Fruit fly (Drosophila melanogaster) whole organism, prepupa: Measurements from ENCODE around the gene CG31741.

Source experiments
- CG10631 ChIP-seq: fragments of 200-800 bp; sonication (Bioruptor generic); optimal IDR thresholded peaks from 2 replicates; lab custom pipeline; 2016; ENCODE audit warnings: missing biosample characterization, missing genetic modification characterization
- CG11762 ChIP-seq: fragments of 200-800 bp; sonication (Bioruptor generic); optimal IDR thresholded peaks from 3 replicates; lab custom pipeline; 2016; ENCODE audit warnings: missing biosample characterization, missing genetic modification characterization; ENCODE audit not compliant: insufficient read depth
- CG11902 ChIP-seq: fragments of 200-800 bp; sonication (Bioruptor generic); optimal IDR thresholded peaks from 3 replicates; lab custom pipeline; 2016; ENCODE audit warnings: missing biosample characterization, missing genetic modification characterization
- CG1621 ChIP-seq: fragments of 200-800 bp; sonication (Bioruptor generic); optimal IDR thresholded peaks from 3 replicates; lab custom pipeline; 2018; ENCODE audit warnings: missing biosample characterization, mild to moderate bottlenecking, missing genetic modification characterization
- CG34406 ChIP-seq: fragments of 200-800 bp; sonication (Bioruptor generic); optimal IDR thresholded peaks from 3 replicates; lab custom pipeline; 2016; ENCODE audit warnings: missing biosample characterization, missing genetic modification characterization
- CG3919 ChIP-seq: fragments of 200-800 bp; sonication (Bioruptor generic); optimal IDR thresholded peaks from 3 replicates; lab custom pipeline; 2016; ENCODE audit warnings: missing biosample characterization, missing genetic modification characterization
- CG4318 ChIP-seq: fragments of 200-800 bp; sonication (Bioruptor generic); optimal IDR thresholded peaks from 3 replicates; lab custom pipeline; 2017; ENCODE audit warnings: missing biosample characterization, mild to moderate bottlenecking, missing genetic modification characterization
- CG6854 ChIP-seq: fragments of 200-800 bp; sonication (Bioruptor generic); optimal IDR thresholded peaks from 2 replicates; lab custom pipeline; 2017; ENCODE audit warnings: missing biosample characterization, mild to moderate bottlenecking, missing genetic modification characterization
- CG7368 ChIP-seq: fragments of 200-800 bp; sonication (Bioruptor generic); optimal IDR thresholded peaks from 3 replicates; lab custom pipeline; 2016; ENCODE audit warnings: missing biosample characterization, missing genetic modification characterization
- CG8119 ChIP-seq: fragments of 200-800 bp; sonication (Bioruptor generic); IDR thresholded peaks from 3 replicates; pipeline ENCODE4 v1.3.6; 2022; ENCODE audit warnings: missing biosample characterization, missing genetic modification characterization
- CG8632 ChIP-seq: fragments of 200-800 bp; sonication (Bioruptor generic); optimal IDR thresholded peaks from 3 replicates; lab custom pipeline; 2016; ENCODE audit warnings: missing biosample characterization, missing genetic modification characterization
- CG9139 ChIP-seq: fragments of 200-800 bp; sonication (Bioruptor generic); optimal IDR thresholded peaks from 3 replicates; lab custom pipeline; 2017; ENCODE audit warnings: missing biosample characterization, mild to moderate bottlenecking, missing genetic modification characterization
- Eip75B ChIP-seq: fragments of 200-800 bp; sonication (Bioruptor generic); optimal IDR thresholded peaks from 3 replicates; lab custom pipeline; 2016; ENCODE audit warnings: missing biosample characterization, missing genetic modification characterization
- Eip78C ChIP-seq: fragments of 200-800 bp; sonication (Bioruptor generic); peaks from one replicate; lab custom pipeline; 2016; ENCODE audit warnings: missing biosample characterization, missing genetic modification characterization
- Eip93F ChIP-seq: fragments of 200-800 bp; sonication (Bioruptor generic); optimal IDR thresholded peaks from 2 replicates; lab custom pipeline; 2016; ENCODE audit warnings: missing biosample characterization, mild to moderate bottlenecking, missing genetic modification characterization
- Ets96B ChIP-seq: fragments of 200-800 bp; optimal IDR thresholded peaks from 2 replicates; lab custom pipeline; 2019; ENCODE audit warnings: missing biosample characterization, mild to moderate bottlenecking, missing genetic modification characterization, moderate library complexity
- Hr38 ChIP-seq: sonication (Bioruptor generic); optimal IDR thresholded peaks from 2 replicates; lab custom pipeline; 2016; ENCODE audit warnings: missing biosample characterization, missing genetic modification characterization
- Met ChIP-seq: fragments of 200-800 bp; sonication (Bioruptor generic); optimal IDR thresholded peaks from 3 replicates; lab custom pipeline; 2016; ENCODE audit warnings: missing biosample characterization, missing genetic modification characterization
- Smox ChIP-seq: fragments of 200-800 bp; sonication (Bioruptor generic); optimal IDR thresholded peaks from 3 replicates; lab custom pipeline; 2016; ENCODE audit warnings: missing biosample characterization, missing genetic modification characterization
- Sox102F ChIP-seq: fragments of 200-800 bp; sonication (Bioruptor generic); optimal IDR thresholded peaks from 2 replicates; lab custom pipeline; 2016; ENCODE audit warnings: missing biosample characterization, mild to moderate bottlenecking, missing genetic modification characterization
- Sox14 ChIP-seq: fragments of 200-800 bp; sonication (Bioruptor generic); optimal IDR thresholded peaks from 3 replicates; lab custom pipeline; 2016; ENCODE audit warnings: missing biosample characterization, missing genetic modification characterization
- achi ChIP-seq: fragments of 200-800 bp; sonication (Bioruptor generic); optimal IDR thresholded peaks from 3 replicates; lab custom pipeline; 2016; ENCODE audit warnings: missing biosample characterization, missing genetic modification characterization
- cyc ChIP-seq: fragments of 200-800 bp; sonication (Bioruptor generic); optimal IDR thresholded peaks from 3 replicates; lab custom pipeline; 2016; ENCODE audit warnings: missing biosample characterization, missing genetic modification characterization
- dsx ChIP-seq: fragments of 200-800 bp; optimal IDR thresholded peaks from 3 replicates; lab custom pipeline; 2019; ENCODE audit warnings: missing biosample characterization, mild to moderate bottlenecking, missing genetic modification characterization, moderate library complexity; ENCODE audit not compliant: poor library complexity, severe bottlenecking
- fd59A ChIP-seq: fragments of 200-800 bp; sonication (Bioruptor generic); optimal IDR thresholded peaks from 2 replicates; lab custom pipeline; 2017; ENCODE audit warnings: missing biosample characterization, mild to moderate bottlenecking, missing genetic modification characterization, missing genetic modification reagents
- fd85E ChIP-seq: fragments of 200-800 bp; sonication (Bioruptor generic); optimal IDR thresholded peaks from 3 replicates; lab custom pipeline; 2016; ENCODE audit warnings: missing biosample characterization, missing genetic modification characterization
- pdm3 ChIP-seq: fragments of 200-800 bp; sonication (Bioruptor generic); optimal IDR thresholded peaks from 3 replicates; lab custom pipeline; 2016; ENCODE audit warnings: missing biosample characterization, missing genetic modification characterization
- salr ChIP-seq, 2 experiments: fragments of 200-800 bp; sonication (Bioruptor generic); optimal IDR thresholded peaks; 3 replicates each; lab custom pipeline; 2016 to 2018; ENCODE audit warnings: missing biosample characterization in 2 of 2, missing genetic modification characterization in 2 of 2, mild to moderate bottlenecking in 1 of 2
- ss ChIP-seq, 2 experiments: fragments of 200-800 bp; sonication (Bioruptor generic); optimal IDR thresholded peaks; 2 replicates in 1 of 2; 3 replicates in 1 of 2; lab custom pipeline; 2017 to 2018; ENCODE audit warnings: mild to moderate bottlenecking in 2 of 2, missing biosample characterization in 2 of 2, missing genetic modification characterization in 2 of 2, moderate library complexity in 1 of 2
- svp ChIP-seq: fragments of 200-800 bp; sonication (Bioruptor generic); peaks from one replicate; lab custom pipeline; 2016; ENCODE audit warnings: missing biosample characterization, missing genetic modification characterization
- topi ChIP-seq: fragments of 200-800 bp; sonication (Bioruptor generic); optimal IDR thresholded peaks from 3 replicates; lab custom pipeline; 2016; ENCODE audit warnings: missing biosample characterization, missing genetic modification characterization
- vri ChIP-seq: fragments of 200-800 bp; sonication (Bioruptor generic); optimal IDR thresholded peaks from 3 replicates; lab custom pipeline; 2016; ENCODE audit warnings: missing biosample characterization, mild to moderate bottlenecking, missing genetic modification characterization

The CG31741 gene

DNA sequence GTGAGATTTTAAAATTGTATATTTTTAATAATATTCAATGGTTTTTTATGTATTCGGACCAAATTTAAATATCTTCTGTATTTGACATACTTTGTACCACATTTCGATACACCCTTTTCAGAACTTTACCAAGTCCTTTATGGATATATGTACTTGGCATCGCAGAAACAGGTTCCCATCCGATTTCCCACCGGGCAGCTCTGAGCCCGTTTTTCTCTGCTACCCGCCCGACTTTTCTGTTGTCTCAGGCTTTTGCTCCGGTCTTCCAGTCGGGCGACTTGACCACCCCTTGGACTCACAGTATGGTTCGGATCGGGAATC is 38.1 kb downstream of the CG31741 start (continued):
- TF ChIP-seq Sox102F (peak; percentile 12), Sox14 (GFP tag; lab: Kevin White, UChicago) (no peak), CG11762 (GFP tag; lab: Kevin White, UChicago) (peak; percentile 40), CG34406 (GFP tag; lab: Kevin White, UChicago) (peak; percentile 19), fd59A (GFP tag; lab: Kevin White, UChicago) (peak; percentile 58), Eip78C (GFP tag; lab: Kevin White, UChicago) (peak; percentile 92), Met (peak; percentile 3), CG8119 (GFP tag; lab: Robert Waterston, UW) (peak; percentile 80), CG8632 (GFP tag; lab: Kevin White, UChicago) (peak; percentile 34), achi (GFP tag; lab: Kevin White, UChicago) (peak; percentile 69), CG9139 (GFP tag; lab: Kevin White, UChicago) (peak; percentile 47), Eip75B (GFP tag; lab: Kevin White, UChicago) (no peak), CG10631 (peak; percentile 47)

DNA sequence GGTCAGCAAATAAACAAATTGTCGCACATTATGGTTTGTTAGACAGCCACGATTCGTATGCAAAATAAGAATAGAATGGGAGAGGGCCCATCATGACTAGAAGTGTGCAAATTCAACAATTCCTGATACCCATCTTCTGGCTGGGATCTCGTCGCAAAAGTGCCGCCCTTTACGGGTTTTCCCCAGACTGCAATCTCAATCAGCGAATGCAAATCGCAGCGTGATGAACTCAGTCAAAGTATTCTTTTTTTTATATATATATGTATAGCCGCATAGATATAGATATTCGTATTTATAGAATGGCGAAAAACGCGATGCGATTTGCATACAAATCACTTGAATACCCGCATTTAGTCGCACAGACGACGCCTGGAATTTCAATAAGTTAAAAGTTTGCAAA is 38.9 kb downstream of the CG31741 start:
- TF ChIP-seq CG7368 (GFP tag; lab: Kevin White, UChicago) (no peak), ss (GFP tag; optimal IDR thresholded peaks at IDR 0.05; lab: Kevin White, UChicago) (no peak), svp (GFP tag; lab: Kevin White, UChicago) (peak; percentile 84), CG11902 (GFP tag; lab: Kevin White, UChicago) (no peak)

DNA sequence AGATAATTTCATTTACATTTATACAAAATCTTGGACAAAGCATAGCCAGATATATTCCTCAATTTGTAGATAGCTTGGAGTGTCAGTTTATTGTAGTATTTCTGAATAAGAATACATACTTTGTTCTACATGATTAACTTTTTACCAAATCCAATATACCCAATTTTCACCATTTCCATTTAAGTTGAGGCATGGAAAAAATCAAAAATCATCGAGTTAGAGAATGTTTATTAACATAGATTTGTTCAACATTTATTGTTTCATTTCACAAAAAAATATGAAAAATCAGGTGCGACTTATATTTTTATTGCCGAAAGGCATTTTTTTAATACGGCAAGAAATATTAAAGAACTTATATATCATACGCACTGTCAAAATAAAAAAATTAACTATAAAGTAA is 41.6 kb downstream of the CG31741 start, which contains the start of gene Grl36b:
TSS of gene Grl36b (minus strand) at position 101 of the 400 bp plus-strand sequence.
- TF ChIP-seq CG4318 (GFP tag; lab: Kevin White, UChicago), result no peak
- TF ChIP-seq dsx, result no peak
- TF ChIP-seq fd85E (GFP tag; lab: Kevin White, UChicago), result no peak
- no peak for TF ChIP-seq cyc (GFP tag; lab: Kevin White, UChicago)
- TF ChIP-seq Ets96B, result no peak
- no peak for TF ChIP-seq Hr38 (GFP tag; lab: Kevin White, UChicago)
- TF ChIP-seq salr (GFP tag; optimal IDR thresholded peaks at IDR 0.05; lab: Kevin White, UChicago), result no peak
- TF ChIP-seq CG6854 (GFP tag; lab: Kevin White, UChicago), result no peak
- TF ChIP-seq Smox, result no peak
- no peak for TF ChIP-seq pdm3 (GFP tag; lab: Kevin White, UChicago)
- TF ChIP-seq ss (GFP tag; optimal IDR thresholded peaks at IDR 0.05; lab: Kevin White, UChicago), result no peak
- TF ChIP-seq Eip75B (GFP tag; lab: Kevin White, UChicago), result no peak
- TF ChIP-seq Met, result no peak
- TF ChIP-seq CG3919 (GFP tag; lab: Kevin White, UChicago), result no peak
- TF ChIP-seq CG1621, result no peak
- no peak for TF ChIP-seq Sox14 (GFP tag; lab: Kevin White, UChicago)
- no peak for TF ChIP-seq Eip93F
- TF ChIP-seq CG11902 (GFP tag; lab: Kevin White, UChicago), result no peak
- TF ChIP-seq, all 60 proteins: peak for 0

DNA sequence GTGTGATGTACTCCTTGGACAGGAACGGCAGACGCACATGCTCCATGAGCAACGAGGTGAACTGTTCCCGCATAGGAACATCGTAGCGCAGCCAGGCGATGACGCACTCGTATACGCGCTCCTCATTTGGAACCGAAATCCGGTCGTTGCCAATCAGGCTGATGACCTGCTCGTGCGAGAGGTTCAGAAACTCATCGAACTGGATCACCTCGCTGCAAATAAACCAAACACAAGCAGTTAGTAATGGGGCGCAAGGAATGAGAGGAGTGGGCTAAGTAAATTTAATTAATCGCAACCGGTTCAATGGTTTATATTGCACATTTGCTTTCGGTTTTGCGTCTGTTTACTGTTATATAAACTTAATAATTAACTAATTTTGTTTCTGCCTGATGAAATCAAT is 50.6 kb downstream of the CG31741 start:
- TF ChIP-seq vri (GFP tag; lab: Kevin White, UChicago), result peak; percentile 40
- TF ChIP-seq svp (GFP tag; lab: Kevin White, UChicago), result peak; percentile 87
- TF ChIP-seq Eip78C (GFP tag; lab: Kevin White, UChicago), result peak; percentile 29
- no peak for TF ChIP-seq topi
